Worm (Caenorhabditis elegans): ENCODE measurements around the gene cht-2.
A peak's percentile ranks its signal among the peaks of the same experiment; 100 is the strongest.

cht-2 gene

DNA sequence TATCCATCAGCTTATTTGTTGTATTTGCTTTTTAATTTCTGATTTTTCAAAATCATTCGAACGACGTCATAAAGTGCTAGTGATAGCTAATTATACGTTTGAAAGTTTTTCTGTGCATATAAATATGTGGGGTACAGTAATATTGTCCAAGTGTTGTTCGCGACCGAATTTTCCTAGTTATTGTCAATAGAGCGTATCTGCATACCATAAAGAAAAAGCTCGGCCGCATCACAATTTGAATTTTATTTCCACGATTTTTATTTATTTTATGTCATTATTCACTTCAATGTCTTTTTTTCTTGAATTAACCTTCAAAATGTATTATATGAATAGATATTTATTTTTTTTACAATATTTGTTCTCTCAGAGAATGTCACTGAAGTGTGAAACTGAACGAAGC is 3.9 kb upstream of the cht-2 start, which contains the start of gene rnh-2 (continued):
- TF ChIP-seq alr-1 (tag; optimal IDR thresholded peaks at IDR 0.05; ENCODE audit: borderline replicate concordance) = no peak
- no peak for TF ChIP-seq ceh-63 (GFP tag; optimal IDR thresholded peaks at IDR 0.05)
- no peak for TF ChIP-seq nhr-28 (tag; optimal IDR thresholded peaks at IDR 0.05)
- peak; percentile 78 for TF ChIP-seq nhr-85 (tag)
- TF ChIP-seq mdl-1 (tag; optimal IDR thresholded peaks at IDR 0.05) = no peak
- no peak for TF ChIP-seq grh-1 (GFP tag; IDR thresholded peaks at IDR 0.05)
- TF ChIP-seq sptf-1 (tag; optimal IDR thresholded peaks at IDR 0.05) = no peak
- TF ChIP-seq rnt-1 (tag; optimal IDR thresholded peaks at IDR 0.05) = peak; percentile 90
- TF ChIP-seq unc-130 (tag; optimal IDR thresholded peaks at IDR 0.05) = peak; percentile 17
- no peak for TF ChIP-seq unc-62 (GFP tag; optimal IDR thresholded peaks at IDR 0.05)
- no peak for TF ChIP-seq unc-98 (GFP tag; IDR thresholded peaks at IDR 0.05)
- TF ChIP-seq lir-3 (tag; optimal IDR thresholded peaks at IDR 0.05; ENCODE audit: poor library complexity) = peak; percentile 85
- no peak for TF ChIP-seq egl-27 (tag; optimal IDR thresholded peaks at IDR 0.05)
- peak; percentile 67 to 75 for TF ChIP-seq efl-1 (optimal IDR thresholded peaks at IDR 0.05)
- peak; percentile 73 to 96 for TF ChIP-seq efl-1 (GFP tag; optimal IDR thresholded peaks at IDR 0.05 in 1 of 2)
- TF ChIP-seq vab-15 (tag; optimal IDR thresholded peaks at IDR 0.05) = no peak
- TF ChIP-seq isw-1 (GFP tag; IDR thresholded peaks at IDR 0.05) = no peak
- TF ChIP-seq snpc-4 (tag; optimal IDR thresholded peaks at IDR 0.05) = peak; percentile 52
- no peak for TF ChIP-seq nhr-11 (tag; optimal IDR thresholded peaks at IDR 0.05)
- TF ChIP-seq fkh-4 (tag; optimal IDR thresholded peaks at IDR 0.05; ENCODE audit: borderline replicate concordance) = peak; percentile 8
- no peak for TF ChIP-seq hlh-4 (tag; optimal IDR thresholded peaks at IDR 0.05)
- peak; percentile 28 for TF ChIP-seq elt-2 (tag; optimal IDR thresholded peaks at IDR 0.05)
- TF ChIP-seq elt-3 (tag; optimal IDR thresholded peaks at IDR 0.05) = peak in 2 of 6 experiments; percentile 21 to 27
- TF ChIP-seq hlh-17 (GFP tag; optimal IDR thresholded peaks at IDR 0.05; ENCODE audit: borderline replicate concordance) = no peak
- TF ChIP-seq mep-1 (tag; optimal IDR thresholded peaks at IDR 0.05) = peak; percentile 86
- TF ChIP-seq lin-15B (tag; optimal IDR thresholded peaks at IDR 0.05) = peak; percentile 76
- peak; percentile 75 for TF ChIP-seq nhr-71 (tag; optimal IDR thresholded peaks at IDR 0.05)
- TF ChIP-seq F16B12.6 (tag; optimal IDR thresholded peaks at IDR 0.05) = peak; percentile 65
- TF ChIP-seq aly-2 (tag; optimal IDR thresholded peaks at IDR 0.05) = no peak
- peak; percentile 70 for TF ChIP-seq snu-23 (GFP tag; optimal IDR thresholded peaks at IDR 0.05)
- no peak for TF ChIP-seq Y116A8C.19 (tag; optimal IDR thresholded peaks at IDR 0.05; ENCODE audit: borderline replicate concordance)
- no peak for TF ChIP-seq mab-9 (GFP tag; IDR thresholded peaks at IDR 0.05)
- peak; percentile 75 for TF ChIP-seq nhr-20 (tag; optimal IDR thresholded peaks at IDR 0.05)
- no peak for TF ChIP-seq hpl-2 (GFP tag; optimal IDR thresholded peaks at IDR 0.05)
- peak; percentile 62 for TF ChIP-seq fkh-8 (tag; optimal IDR thresholded peaks at IDR 0.05)
- peak; percentile 30 for TF ChIP-seq sox-4 (tag; optimal IDR thresholded peaks at IDR 0.05)
- TF ChIP-seq nhr-12 (tag; optimal IDR thresholded peaks at IDR 0.05) = no peak
- peak; percentile 56 for TF ChIP-seq lin-13 (GFP tag; optimal IDR thresholded peaks at IDR 0.05)
- TF ChIP-seq ces-1 (GFP tag; optimal IDR thresholded peaks at IDR 0.05) = no peak
- TF ChIP-seq tlp-1 (tag; optimal IDR thresholded peaks at IDR 0.05) = no peak
- peak; percentile 72 to 94 for TF ChIP-seq lsy-2 (tag; optimal IDR thresholded peaks at IDR 0.05)
- no peak for TF ChIP-seq pqm-1 (tag; optimal IDR thresholded peaks at IDR 0.05)
- peak; percentile 42 for TF ChIP-seq nhr-77 (tag; optimal IDR thresholded peaks at IDR 0.05)
- peak; percentile 61 for TF ChIP-seq xbp-1 (tag; optimal IDR thresholded peaks at IDR 0.05)
- peak; percentile 51 for TF ChIP-seq swsn-7 (tag; optimal IDR thresholded peaks at IDR 0.05)
- peak; percentile 75 to 84 for TF ChIP-seq lin-35 (GFP tag; optimal IDR thresholded peaks at IDR 0.05)
- peak; percentile 59 for TF ChIP-seq fos-1 (tag; optimal IDR thresholded peaks at IDR 0.05)
- TF ChIP-seq efl-3 (GFP tag; optimal IDR thresholded peaks at IDR 0.05) = no peak
- TF ChIP-seq lin-14 (GFP tag; optimal IDR thresholded peaks at IDR 0.05) = peak; percentile 77
- TF ChIP-seq C16A3.4 (tag; optimal IDR thresholded peaks at IDR 0.05) = peak; percentile 81
- TF ChIP-seq skn-1 (tag; optimal IDR thresholded peaks at IDR 0.05) = peak; percentile 25
- TF ChIP-seq nhr-47 (tag; optimal IDR thresholded peaks at IDR 0.05) = peak; percentile 69
- TF ChIP-seq ztf-4 (tag; optimal IDR thresholded peaks at IDR 0.05) = peak; percentile 34
- TF ChIP-seq egl-13 (tag; optimal IDR thresholded peaks at IDR 0.05) = peak; percentile 44
